Fruit fly (Drosophila melanogaster) whole organism, embryonic: Measurements from ENCODE around the gene Sbf.

ENCODE experiments used
- Bdp1 ChIP-seq: fragments of 200-800 bp; sonication (Bioruptor generic); optimal IDR thresholded peaks from 3 replicates; lab custom pipeline; 2016; ENCODE audit warnings: missing biosample characterization, missing genetic modification characterization
- Bgb ChIP-seq: fragments of 200-800 bp; sonication (Bioruptor generic); IDR thresholded peaks from 2 replicates; pipeline ENCODE4 v1.3.6; 2022; ENCODE audit warnings: missing biosample characterization, missing genetic modification characterization; ENCODE audit not compliant: partially characterized antibody
- Bteb2 ChIP-seq: fragments of 200-800 bp; sonication (Bioruptor generic); optimal IDR thresholded peaks from 2 replicates; lab custom pipeline; 2016; ENCODE audit warnings: missing biosample characterization, missing genetic modification characterization
- CG10366 ChIP-seq: fragments of 200-800 bp; sonication (Bioruptor generic); IDR thresholded peaks from 2 replicates; pipeline ENCODE4 v1.3.6; 2022; ENCODE audit warnings: missing biosample characterization, missing genetic modification characterization
- CG10431 ChIP-seq: fragments of 200-800 bp; sonication (Bioruptor generic); optimal IDR thresholded peaks from 3 replicates; lab custom pipeline; 2018; ENCODE audit warnings: missing biosample characterization, mild to moderate bottlenecking, missing genetic modification characterization
- CG14441 ChIP-seq: fragments of 200-800 bp; sonication (Bioruptor generic); IDR thresholded peaks from 2 replicates; pipeline ENCODE4 v1.3.6; 2022; ENCODE audit warnings: missing biosample characterization, missing genetic modification characterization
- CG1603 ChIP-seq: fragments of 200-800 bp; sonication (Bioruptor generic); optimal IDR thresholded peaks from 2 replicates; lab custom pipeline; 2019; ENCODE audit warnings: missing biosample characterization, mild to moderate bottlenecking, missing genetic modification characterization, moderate library complexity
- CG17568 ChIP-seq: fragments of 200-800 bp; sonication (Bioruptor generic); optimal IDR thresholded peaks from 2 replicates; lab custom pipeline; 2018; ENCODE audit warnings: missing biosample characterization, mild to moderate bottlenecking, missing genetic modification characterization, moderate library complexity
- CG18619 ChIP-seq: fragments of 200-800 bp; sonication (Bioruptor generic); optimal IDR thresholded peaks from 3 replicates; lab custom pipeline; 2017; ENCODE audit warnings: missing biosample characterization, mild to moderate bottlenecking, missing genetic modification characterization
- CG2199 ChIP-seq: fragments of 200-800 bp; sonication (Bioruptor generic); IDR thresholded peaks from 3 replicates; pipeline ENCODE4 v1.3.6; 2022; ENCODE audit warnings: missing biosample characterization, missing genetic modification characterization
- CG30020 ChIP-seq: fragments of 200-800 bp; optimal IDR thresholded peaks from 2 replicates; lab custom pipeline; 2019; ENCODE audit warnings: missing biosample characterization, mild to moderate bottlenecking, missing genetic modification characterization, moderate library complexity
- CG31365 ChIP-seq: fragments of 200-800 bp; sonication (Bioruptor generic); optimal IDR thresholded peaks from 2 replicates; lab custom pipeline; 2018; ENCODE audit warnings: missing biosample characterization, mild to moderate bottlenecking, missing genetic modification characterization
- CG33213 ChIP-seq: fragments of 200-800 bp; sonication (Bioruptor generic); optimal IDR thresholded peaks from 3 replicates; lab custom pipeline; 2016; ENCODE audit warnings: missing biosample characterization, missing genetic modification characterization
- CG3847 ChIP-seq: fragments of 200-800 bp; sonication (Bioruptor generic); IDR thresholded peaks from 2 replicates; pipeline ENCODE4 v1.3.6; 2022; ENCODE audit warnings: missing biosample characterization, missing genetic modification characterization
- CG4820 ChIP-seq: fragments of 200-800 bp; sonication (Bioruptor generic); optimal IDR thresholded peaks from 3 replicates; lab custom pipeline; 2016; ENCODE audit warnings: missing biosample characterization, missing genetic modification characterization
- CG6791 ChIP-seq: fragments of 200-800 bp; sonication (Bioruptor generic); IDR thresholded peaks from 3 replicates; pipeline ENCODE4 v1.3.6; 2022; ENCODE audit warnings: missing biosample characterization, missing genetic modification characterization; ENCODE audit not compliant: partially characterized antibody
- CG6854 ChIP-seq: fragments of 200-800 bp; sonication (Bioruptor generic); optimal IDR thresholded peaks from 3 replicates; lab custom pipeline; 2017; ENCODE audit warnings: missing biosample characterization, mild to moderate bottlenecking, missing genetic modification characterization
- CG7839 ChIP-seq: fragments of 200-800 bp; sonication (Bioruptor generic); optimal IDR thresholded peaks from 3 replicates; lab custom pipeline; 2018; ENCODE audit warnings: missing biosample characterization, mild to moderate bottlenecking, missing genetic modification characterization, moderate library complexity
- CG8290 ChIP-seq, 3 experiments: fragments of 200-800 bp; sonication (Bioruptor generic); optimal IDR thresholded peaks; 2 replicates each; lab custom pipeline; 2016 to 2019; ENCODE audit warnings: missing biosample characterization in 3 of 3, missing genetic modification characterization in 3 of 3, mild to moderate bottlenecking in 2 of 3, moderate library complexity in 1 of 3
- CG8944 ChIP-seq: fragments of 200-800 bp; sonication (Bioruptor generic); optimal IDR thresholded peaks from 3 replicates; lab custom pipeline; 2016; ENCODE audit warnings: missing biosample characterization, missing genetic modification characterization
- CG9932 ChIP-seq: fragments of 200-800 bp; sonication (Bioruptor generic); IDR thresholded peaks from 2 replicates; pipeline ENCODE4 v1.3.6; 2022; ENCODE audit warnings: missing biosample characterization, missing genetic modification characterization
- Dbx ChIP-seq: fragments of 200-800 bp; sonication (Bioruptor generic); IDR thresholded peaks from 3 replicates; pipeline ENCODE4 v1.3.6; 2022; ENCODE audit warnings: missing biosample characterization, missing genetic modification characterization
- Fer1 ChIP-seq: fragments of 200-800 bp; sonication (Bioruptor generic); optimal IDR thresholded peaks from 2 replicates; lab custom pipeline; 2017; ENCODE audit warnings: missing biosample characterization, mild to moderate bottlenecking, missing genetic modification characterization
- Gsc ChIP-seq: fragments of 200-800 bp; sonication (Bioruptor generic); IDR thresholded peaks from 2 replicates; pipeline ENCODE4 v1.3.6; 2022; ENCODE audit warnings: missing biosample characterization, missing genetic modification characterization
- HmgD ChIP-seq: fragments of 200-800 bp; sonication (Bioruptor generic); optimal IDR thresholded peaks from 3 replicates; lab custom pipeline; 2016; ENCODE audit warnings: missing biosample characterization, missing genetic modification characterization
- MESR4 ChIP-seq: fragments of 200-800 bp; sonication (Bioruptor generic); optimal IDR thresholded peaks from 2 replicates; lab custom pipeline; 2018; ENCODE audit warnings: missing biosample characterization, mild to moderate bottlenecking, missing genetic modification characterization, moderate library complexity
- Mad ChIP-seq: fragments of 200-800 bp; sonication (Bioruptor generic); optimal IDR thresholded peaks from 2 replicates; lab custom pipeline; 2016; ENCODE audit warnings: missing biosample characterization, missing genetic modification characterization
- NFAT ChIP-seq: fragments of 200-800 bp; sonication (Bioruptor generic); IDR thresholded peaks from 2 replicates; pipeline ENCODE4 v1.3.6; 2022; ENCODE audit warnings: missing biosample characterization, missing genetic modification characterization
- Sin3A ChIP-seq: fragments of >200 bp; optimal IDR thresholded peaks from 2 replicates; lab custom pipeline; 2018
- Xrp1 ChIP-seq: fragments of 200-800 bp; sonication (Bioruptor generic); IDR thresholded peaks from 2 replicates; pipeline ENCODE4 v1.3.6; 2022; ENCODE audit warnings: missing biosample characterization, missing genetic modification characterization
- ato ChIP-seq: fragments of 200-800 bp; sonication (Bioruptor generic); IDR thresholded peaks from 2 replicates; pipeline ENCODE4 v1.3.6; 2022; ENCODE audit warnings: missing biosample characterization, missing genetic modification characterization; ENCODE audit not compliant: partially characterized antibody
- cg ChIP-seq: fragments of 200-800 bp; sonication (Bioruptor generic); optimal IDR thresholded peaks from 3 replicates; lab custom pipeline; 2019; ENCODE audit warnings: missing biosample characterization, mild to moderate bottlenecking, missing genetic modification characterization, moderate library complexity
- dmrt99B ChIP-seq: fragments of 200-800 bp; sonication (Bioruptor generic); optimal IDR thresholded peaks from 2 replicates; lab custom pipeline; 2018; ENCODE audit warnings: missing biosample characterization, mild to moderate bottlenecking, missing genetic modification characterization, moderate library complexity
- fru ChIP-seq: fragments of >200 bp; optimal IDR thresholded peaks from 2 replicates; lab custom pipeline; 2017
- fu2 ChIP-seq: fragments of 200-800 bp; sonication (Bioruptor generic); optimal IDR thresholded peaks from 2 replicates; lab custom pipeline; 2016; ENCODE audit warnings: missing biosample characterization, missing genetic modification characterization
- gce ChIP-seq: fragments of 200-800 bp; sonication (Bioruptor generic); IDR thresholded peaks from 3 replicates; pipeline ENCODE4 v1.3.6; 2022; ENCODE audit warnings: missing biosample characterization, missing genetic modification characterization
- kni ChIP-seq: fragments of 200-800 bp; sonication (Bioruptor generic); optimal IDR thresholded peaks from 3 replicates; lab custom pipeline; 2017; ENCODE audit warnings: mild to moderate bottlenecking, missing biosample characterization, missing genetic modification reagents, missing genetic modification characterization
- lbe ChIP-seq: fragments of 200-800 bp; sonication (Bioruptor generic); optimal IDR thresholded peaks from 2 replicates; lab custom pipeline; 2016; ENCODE audit warnings: missing biosample characterization, mild to moderate bottlenecking, missing genetic modification characterization
- lov ChIP-seq, 2 experiments: fragments of 200-800 bp in 1 of 2; fragments of >200 bp in 1 of 2; sonication (Bioruptor generic) in 1 of 2; IDR thresholded peaks in 1 of 2; optimal IDR thresholded peaks in 1 of 2; 2 replicates in 1 of 2; 3 replicates in 1 of 2; pipeline versions ENCODE4 v1.3.6 to Lab custom; 2017 to 2022; ENCODE audit warnings: missing biosample characterization in 1 of 2, missing genetic modification characterization in 1 of 2
- luna ChIP-seq: fragments of 200-800 bp; sonication (Bioruptor generic); optimal IDR thresholded peaks from 2 replicates; lab custom pipeline; 2016; ENCODE audit warnings: missing biosample characterization, missing genetic modification characterization
- nau ChIP-seq: fragments of 200-800 bp; sonication (Bioruptor generic); optimal IDR thresholded peaks from 3 replicates; lab custom pipeline; 2017; ENCODE audit warnings: missing biosample characterization, mild to moderate bottlenecking, missing genetic modification characterization, missing genetic modification reagents
- ranshi ChIP-seq: fragments of 200-800 bp; sonication (Bioruptor generic); IDR thresholded peaks from 2 replicates; pipeline ENCODE4 v1.3.6; 2022; ENCODE audit warnings: missing biosample characterization, missing genetic modification characterization
- rib ChIP-seq: fragments of 200-800 bp; sonication (Bioruptor generic); IDR thresholded peaks from 2 replicates; pipeline ENCODE4 v1.3.6; 2022; ENCODE audit warnings: missing biosample characterization, missing genetic modification characterization
- sisA ChIP-seq: fragments of 200-800 bp; sonication (Bioruptor generic); IDR thresholded peaks from 2 replicates; pipeline ENCODE4 v1.3.6; 2022; ENCODE audit warnings: missing biosample characterization, missing genetic modification characterization
- slbo ChIP-seq: fragments of 200-800 bp; sonication (Bioruptor generic); IDR thresholded peaks from 2 replicates; pipeline ENCODE4 v1.3.6; 2022; ENCODE audit warnings: missing biosample characterization, missing genetic modification characterization
- ssp ChIP-seq: fragments of 200-800 bp; sonication (Bioruptor generic); IDR thresholded peaks from 2 replicates; pipeline ENCODE4 v1.3.6; 2022; ENCODE audit warnings: missing biosample characterization, missing genetic modification characterization
- toy ChIP-seq: fragments of 200-800 bp; sonication (Bioruptor generic); IDR thresholded peaks from 2 replicates; pipeline ENCODE4 v1.3.6; 2022; ENCODE audit warnings: missing biosample characterization, missing genetic modification characterization
- vfl ChIP-seq: fragments of 200-800 bp; sonication (Bioruptor generic); optimal IDR thresholded peaks from 2 replicates; lab custom pipeline; 2016; ENCODE audit warnings: missing biosample characterization, missing genetic modification characterization
- zfh1 ChIP-seq: fragments of 200-800 bp; sonication (Bioruptor generic); IDR thresholded peaks from 3 replicates; pipeline ENCODE4 v1.3.6; 2022; ENCODE audit warnings: missing biosample characterization, missing genetic modification characterization

Sbf gene

dm6 chr3R:11779357-11780018 is 17.3 kb downstream of the Sbf start (continued):
- TF ChIP-seq Bdp1 (GFP tag; lab: Kevin White, UChicago) (peak; percentile 41), MESR4 (GFP tag; lab: Kevin White, UChicago) (no peak), Fer1 (GFP tag; lab: Kevin White, UChicago) (no peak), CG18619 (GFP tag; lab: Kevin White, UChicago) (peak; percentile 63), Mad (GFP tag; lab: Kevin White, UChicago) (peak; percentile 56), ssp (GFP tag; lab: Robert Waterston, UW) (peak; percentile 49; the same call in 1 of the 2 replicates), Bteb2 (GFP tag; lab: Kevin White, UChicago) (no peak), fu2 (GFP tag; lab: Kevin White, UChicago) (no peak), CG33213 (GFP tag; lab: Kevin White, UChicago) (peak; percentile 48), CG6854 (no peak), HmgD (peak; percentile 1), lbe (GFP tag; lab: Kevin White, UChicago) (peak; percentile 79), CG17568 (GFP tag; lab: Kevin White, UChicago) (peak; percentile 67), nau (GFP tag; lab: Kevin White, UChicago) (peak; percentile 48), CG30020 (tag; lab: Kevin White, UChicago) (peak; percentile 10), CG3847 (GFP tag; lab: Robert Waterston, UW) (no peak), CG4820 (GFP tag; lab: Kevin White, UChicago) (peak; percentile 75), CG8944 (GFP tag; lab: Kevin White, UChicago) (peak; percentile 56), CG10366 (GFP tag; lab: Robert Waterston, UW) (peak; percentile 59), CG10431 (GFP tag; lab: Kevin White, UChicago) (peak; percentile 63), fru (no peak)

- TF ChIP-seq CG9932 (GFP tag; lab: Robert Waterston, UW) (no peak), Dbx (GFP tag; lab: Robert Waterston, UW) (0 out of 3 replicates have a peak, but pooled peaks have one; percentile 9), CG2199 (GFP tag; lab: Robert Waterston, UW) (0 out of 3 replicates have a peak, but pooled peaks have one; percentile 52), ranshi (peak; percentile 53), luna (GFP tag; lab: Kevin White, UChicago) (no peak), CG6791 (GFP tag; lab: Robert Waterston, UW) (0 out of 3 replicates have a peak, but pooled peaks have one; percentile 25), CG8290 (GFP tag; optimal IDR thresholded peaks at IDR 0.05; lab: Kevin White, UChicago) (no peak), CG8290 (tag; optimal IDR thresholded peaks at IDR 0.05; lab: Kevin White, UChicago) (peak in 1 of 2 experiments; percentile 56), Xrp1 (0 out of 2 replicates have a peak, but pooled peaks have one; percentile 4), dmrt99B (tag; lab: Kevin White, UChicago) (no peak), sisA (GFP tag; lab: Robert Waterston, UW) (peak; percentile 37; the same call in 1 of the 2 replicates), CG7839 (tag; lab: Kevin White, UChicago) (no peak), cg (GFP tag; lab: Kevin White, UChicago) (peak; percentile 3), gce (GFP tag; lab: Robert Waterston, UW) (peak; percentile 19; the same call in 1 of the 3 replicates), CG14441 (peak; percentile 21; the same call in 1 of the 2 replicates), Bgb (GFP tag; lab: Robert Waterston, UW) (peak; percentile 36), Gsc (GFP tag; lab: Robert Waterston, UW) (no peak), kni (GFP tag; lab: Kevin White, UChicago) (peak; percentile 49), NFAT (GFP tag; lab: Robert Waterston, UW) (no peak), ato (GFP tag; lab: Robert Waterston, UW) (no peak), rib (no peak), lov (optimal IDR thresholded peaks at IDR 0.05; lab: Kevin White, UChicago) (no peak), lov (GFP tag; IDR thresholded peaks at IDR 0.05; lab: Robert Waterston, UW) (0 out of 3 replicates have a peak, but pooled peaks have one; percentile 31), vfl (GFP tag; lab: Kevin White, UChicago) (no peak), toy (no peak), Sin3A (lab: Kevin White, UChicago) (no peak), CG31365 (tag; lab: Kevin White, UChicago) (no peak), zfh1 (GFP tag; lab: Robert Waterston, UW) (no peak), CG1603 (tag; lab: Kevin White, UChicago) (peak; percentile 67), slbo (GFP tag; lab: Robert Waterston, UW) (peak; percentile 28; the same call in 1 of the 2 replicates)
Observed at dm6 chr3R:11778879-11779278, 17.9 kb downstream of the Sbf start.
